Worm (Caenorhabditis elegans): Measurements from ENCODE around the gene F35B3.4.

ce11 chrX:17030169-17030914, 9.6 kb upstream of the F35B3.4 start, which contains the start of gene ptrn-1:
- TF ChIP-seq him-1 (tag; optimal IDR thresholded peaks at IDR 0.05) (peak; percentile 22), W03F9.2 (tag; optimal IDR thresholded peaks at IDR 0.05) (no peak)
